Fruit fly (Drosophila melanogaster): Measurements from ENCODE around the gene CG1582.

Gene CG1582

DNA sequence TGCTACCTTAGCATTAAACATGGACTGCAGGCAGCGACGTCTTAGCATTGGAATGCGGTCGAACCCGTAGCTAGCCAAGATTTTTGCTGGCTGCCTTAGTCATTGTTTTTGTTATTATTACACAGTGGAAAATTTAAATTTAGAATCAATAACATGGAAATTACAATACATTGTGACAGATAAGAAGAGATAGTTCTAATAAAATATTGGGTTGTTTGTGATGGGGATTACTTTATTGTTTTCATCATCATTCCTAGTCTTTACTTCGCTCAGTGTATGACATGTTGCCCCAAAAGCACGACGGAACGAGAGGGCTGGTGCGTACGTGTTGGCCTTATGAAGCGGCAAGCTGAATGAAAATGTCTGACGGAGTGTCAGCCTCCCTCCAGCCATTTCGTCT lies 37.5 kb upstream of the CG1582 start (continued):
- TF ChIP-seq caup (GFP tag; optimal IDR thresholded peaks at IDR 0.05; ENCODE audit: severe bottlenecking) (peak; percentile 82), CG8359 (GFP tag; optimal IDR thresholded peaks at IDR 0.05; ENCODE audit: borderline replicate concordance) (peak; percentile 42), CG12942 (GFP tag; optimal IDR thresholded peaks at IDR 0.05) (peak; percentile 76), eyg (GFP tag; optimal IDR thresholded peaks at IDR 0.05) (peak; percentile 62), CG4707 (GFP tag; optimal IDR thresholded peaks at IDR 0.05) (peak; percentile 73), tx (GFP tag; optimal IDR thresholded peaks at IDR 0.05) (peak; percentile 54), fd3F (GFP tag; optimal IDR thresholded peaks at IDR 0.05) (peak; percentile 77), CG18764 (GFP tag; optimal IDR thresholded peaks at IDR 0.05) (peak; percentile 64), bcd (GFP tag; optimal IDR thresholded peaks at IDR 0.05) (peak; percentile 75), CG7271 (tag; optimal IDR thresholded peaks at IDR 0.05) (peak; percentile 52), schlank (tag; optimal IDR thresholded peaks at IDR 0.05) (peak; percentile 56), CG12071 (GFP tag; optimal IDR thresholded peaks at IDR 0.05) (peak; percentile 82), Atf6 (GFP tag; IDR thresholded peaks at IDR 0.05) (peak; percentile 80), CG17612 (GFP tag; IDR thresholded peaks at IDR 0.05) (peak; percentile 72; the same call in 1 of the 2 replicates), CG4328 (GFP tag; optimal IDR thresholded peaks at IDR 0.05) (peak; percentile 71), CG13894 (tag; optimal IDR thresholded peaks at IDR 0.05) (no peak), HLH4C (GFP tag; IDR thresholded peaks at IDR 0.05; ENCODE audit: partially characterized antibody) (no peak), jigr1 (GFP tag; IDR thresholded peaks at IDR 0.05) (peak; percentile 21; the same call in 1 of the 3 replicates), nerfin-2 (GFP tag; IDR thresholded peaks at IDR 0.05; ENCODE audit: partially characterized antibody) (no peak), Bteb2 (GFP tag; optimal IDR thresholded peaks at IDR 0.05) (peak; percentile 72), fru (optimal IDR thresholded peaks at IDR 0.05) (no peak), CG7745 (tag; optimal IDR thresholded peaks at IDR 0.05) (no peak), CG17359 (tag; optimal IDR thresholded peaks at IDR 0.05) (peak; percentile 92), CG30020 (tag; optimal IDR thresholded peaks at IDR 0.05) (peak; percentile 42), yki (optimal IDR thresholded peaks at IDR 0.05) (no peak), NFAT (GFP tag; IDR thresholded peaks at IDR 0.05) (peak; percentile 68; the same call in 1 of the 2 replicates), maf-S (GFP tag; optimal IDR thresholded peaks at IDR 0.05) (peak; percentile 71), CG10959 (GFP tag; IDR thresholded peaks at IDR 0.05) (peak; percentile 64), NK7.1 (GFP tag; optimal IDR thresholded peaks at IDR 0.05) (peak; percentile 63), kni (GFP tag; optimal IDR thresholded peaks at IDR 0.05) (peak; percentile 73), nau (GFP tag; optimal IDR thresholded peaks at IDR 0.05) (no peak), sd (tag; optimal IDR thresholded peaks at IDR 0.05) (peak; percentile 98), CG6272 (GFP tag; IDR thresholded peaks at IDR 0.05) (peak; percentile 66), Doc3 (GFP tag; IDR thresholded peaks at IDR 0.05; ENCODE audit: partially characterized antibody) (no peak), CG8944 (GFP tag; optimal IDR thresholded peaks at IDR 0.05) (peak; percentile 62), Ets97D (GFP tag; optimal IDR thresholded peaks at IDR 0.05) (no peak), CG11696 (GFP tag; IDR thresholded peaks at IDR 0.05) (peak; percentile 70), run (tag; optimal IDR thresholded peaks at IDR 0.05) (peak; percentile 76), Gug (GFP tag; IDR thresholded peaks at IDR 0.05) (peak; percentile 64; the same call in 3 of the 4 replicates), H15 (GFP tag; IDR thresholded peaks at IDR 0.05) (peak; percentile 80), Oli (tag; optimal IDR thresholded peaks at IDR 0.05) (peak; percentile 88), HLHmδ (GFP tag; optimal IDR thresholded peaks at IDR 0.05) (no peak), ac (GFP tag; optimal IDR thresholded peaks at IDR 0.05) (no peak), CG7928 (GFP tag; optimal IDR thresholded peaks at IDR 0.05) (peak; percentile 17), zen2 (GFP tag; IDR thresholded peaks at IDR 0.05; ENCODE audit: partially characterized antibody) (no peak), CG2889 (GFP tag; IDR thresholded peaks at IDR 0.05) (peak; percentile 52; the same call in 1 of the 3 replicates), CG10274 (GFP tag; optimal IDR thresholded peaks at IDR 0.05) (peak; percentile 36), CG4617 (GFP tag; optimal IDR thresholded peaks at IDR 0.05; ENCODE audit: borderline replicate concordance) (peak; percentile 30), CG12104 (GFP tag; optimal IDR thresholded peaks at IDR 0.05) (peak; percentile 77), MBD-R2 (GFP tag; IDR thresholded peaks at IDR 0.05) (peak; percentile 63; the same call in 1 of the 2 replicates)

Data from whole organism, embryonic.